Fruit fly (Drosophila melanogaster) whole organism, embryonic: ENCODE data around the gene HHEX.
A peak's percentile ranks its signal among the peaks of the same experiment; 100 is the strongest.

Experiments used
- CG10274 ChIP-seq: fragments of 200-800 bp; sonication (Bioruptor generic); optimal IDR thresholded peaks from 3 replicates; lab custom pipeline; 2017; ENCODE audit warnings: missing biosample characterization, mild to moderate bottlenecking, missing genetic modification characterization
- CG11085 ChIP-seq: fragments of 200-800 bp; sonication (Bioruptor generic); IDR thresholded peaks from 2 replicates; pipeline ENCODE4 v1.3.6; 2022; ENCODE audit warnings: missing biosample characterization, missing genetic modification characterization
- CG11093 ChIP-seq: fragments of 200-800 bp; sonication (Bioruptor generic); IDR thresholded peaks from 3 replicates; pipeline ENCODE4 v1.3.6; 2022; ENCODE audit warnings: missing biosample characterization, missing genetic modification characterization
- CG11504 ChIP-seq: fragments of 200-800 bp; sonication (Bioruptor generic); optimal IDR thresholded peaks from 3 replicates; lab custom pipeline; 2019; ENCODE audit warnings: missing biosample characterization, mild to moderate bottlenecking, missing genetic modification characterization, moderate library complexity
- CG11695 ChIP-seq: fragments of 200-800 bp; sonication (Bioruptor generic); IDR thresholded peaks from 3 replicates; pipeline ENCODE4 v1.3.6; 2022; ENCODE audit warnings: missing biosample characterization, missing genetic modification characterization
- CG15601 ChIP-seq: fragments of 200-800 bp; sonication (Bioruptor generic); optimal IDR thresholded peaks from 3 replicates; lab custom pipeline; 2019; ENCODE audit warnings: missing biosample characterization, mild to moderate bottlenecking, missing genetic modification characterization, moderate library complexity
- CG1602 ChIP-seq: fragments of 200-800 bp; sonication (Bioruptor generic); optimal IDR thresholded peaks from 3 replicates; lab custom pipeline; 2016; ENCODE audit warnings: missing biosample characterization, missing genetic modification characterization
- CG17361 ChIP-seq: fragments of 200-800 bp; sonication (Bioruptor generic); IDR thresholded peaks from 3 replicates; pipeline ENCODE4 v1.3.6; 2022; ENCODE audit warnings: missing biosample characterization, missing genetic modification characterization
- CG31441 ChIP-seq: fragments of 200-800 bp; sonication (Bioruptor generic); IDR thresholded peaks from 2 replicates; pipeline ENCODE4 v1.3.6; 2022; ENCODE audit warnings: missing biosample characterization, missing genetic modification characterization
- CG32532 ChIP-seq: fragments of 200-800 bp; sonication (Bioruptor generic); IDR thresholded peaks from 2 replicates; pipeline ENCODE4 v1.3.6; 2022; ENCODE audit warnings: missing biosample characterization, missing genetic modification characterization
- CG34422 ChIP-seq: fragments of 200-800 bp; sonication (Bioruptor generic); IDR thresholded peaks from 3 replicates; pipeline ENCODE4 v1.3.6; 2022; ENCODE audit warnings: missing biosample characterization, missing genetic modification characterization
- CG4404 ChIP-seq: fragments of 200-800 bp; sonication (Bioruptor generic); IDR thresholded peaks from 2 replicates; pipeline ENCODE4 v1.3.6; 2022; ENCODE audit warnings: missing biosample characterization, missing genetic modification characterization
- CG6272 ChIP-seq: fragments of 200-800 bp; sonication (Bioruptor generic); IDR thresholded peaks from 2 replicates; pipeline ENCODE4 v1.3.6; 2022; ENCODE audit warnings: missing biosample characterization, missing genetic modification characterization
- CG7745 ChIP-seq: fragments of 200-800 bp; sonication (Bioruptor generic); optimal IDR thresholded peaks from 2 replicates; lab custom pipeline; 2018; ENCODE audit warnings: missing biosample characterization, mild to moderate bottlenecking, missing genetic modification characterization, moderate library complexity
- CG7839 ChIP-seq: fragments of 200-800 bp; sonication (Bioruptor generic); optimal IDR thresholded peaks from 3 replicates; lab custom pipeline; 2018; ENCODE audit warnings: missing biosample characterization, mild to moderate bottlenecking, missing genetic modification characterization, moderate library complexity
- CG7928 ChIP-seq: fragments of 200-800 bp; sonication (Bioruptor generic); optimal IDR thresholded peaks from 2 replicates; lab custom pipeline; 2017; ENCODE audit warnings: missing biosample characterization, mild to moderate bottlenecking, missing genetic modification characterization
- CG7987 ChIP-seq: fragments of 200-800 bp; sonication (Bioruptor generic); optimal IDR thresholded peaks from 2 replicates; lab custom pipeline; 2018; ENCODE audit warnings: missing biosample characterization, mild to moderate bottlenecking, missing genetic modification characterization, moderate library complexity
- Camta ChIP-seq: fragments of 200-800 bp; sonication (Bioruptor generic); optimal IDR thresholded peaks from 2 replicates; lab custom pipeline; 2016; ENCODE audit warnings: missing biosample characterization, missing genetic modification characterization
- CoRest ChIP-seq: fragments of 200-800 bp; sonication (Bioruptor generic); optimal IDR thresholded peaks from 3 replicates; lab custom pipeline; 2018; ENCODE audit warnings: missing biosample characterization, mild to moderate bottlenecking, missing genetic modification characterization, moderate library complexity
- D19B ChIP-seq: fragments of 200-800 bp; sonication (Bioruptor generic); optimal IDR thresholded peaks from 2 replicates; lab custom pipeline; 2017; ENCODE audit warnings: missing biosample characterization, mild to moderate bottlenecking, missing genetic modification characterization
- Dp ChIP-seq: fragments of 200-800 bp; sonication (Bioruptor generic); optimal IDR thresholded peaks from 2 replicates; lab custom pipeline; 2018; ENCODE audit warnings: missing biosample characterization, mild to moderate bottlenecking, missing genetic modification characterization, moderate library complexity
- Eip74EF ChIP-seq, 2 experiments: fragments of 200-800 bp in 1 of 2; fragments of >200 bp in 1 of 2; sonication (Bioruptor generic) in 1 of 2; optimal IDR thresholded peaks; 2 replicates each; lab custom pipeline; 2017 to 2019; ENCODE audit warnings: missing biosample characterization in 2 of 2, missing genetic modification characterization in 2 of 2, mild to moderate bottlenecking in 1 of 2, moderate library complexity in 1 of 2
- Fer2 ChIP-seq: fragments of 200-800 bp; sonication (Bioruptor generic); optimal IDR thresholded peaks from 2 replicates; lab custom pipeline; 2018; ENCODE audit warnings: missing biosample characterization, mild to moderate bottlenecking, missing genetic modification characterization, moderate library complexity
- Fer3 ChIP-seq: fragments of 200-800 bp; sonication (Bioruptor generic); optimal IDR thresholded peaks from 2 replicates; lab custom pipeline; 2018; ENCODE audit warnings: missing biosample characterization, mild to moderate bottlenecking, missing genetic modification characterization, moderate library complexity
- GATAe ChIP-seq: fragments of 200-800 bp; sonication (Bioruptor generic); conservative IDR thresholded peaks from 2 replicates; pipeline ENCODE4 v1.3.6; 2022; ENCODE audit warnings: missing biosample characterization, missing genetic modification characterization
- Nf-YA ChIP-seq: fragments of 200-800 bp; sonication (Bioruptor generic); IDR thresholded peaks from 2 replicates; pipeline ENCODE4 v1.3.6; 2022; ENCODE audit warnings: missing biosample characterization, missing genetic modification characterization
- Rfx ChIP-seq: fragments of 200-800 bp; sonication (Bioruptor generic); IDR thresholded peaks from 2 replicates; pipeline ENCODE4 v1.3.6; 2022; ENCODE audit warnings: missing biosample characterization, missing genetic modification characterization
- Sox102F ChIP-seq: fragments of 200-800 bp; sonication (Bioruptor generic); optimal IDR thresholded peaks from 2 replicates; lab custom pipeline; 2018; ENCODE audit warnings: missing biosample characterization, mild to moderate bottlenecking, missing genetic modification characterization, moderate library complexity
- Ssrp ChIP-seq: fragments of 200-800 bp; sonication (Bioruptor generic); optimal IDR thresholded peaks from 2 replicates; lab custom pipeline; 2018; ENCODE audit warnings: missing biosample characterization, mild to moderate bottlenecking, missing genetic modification characterization, moderate library complexity
- Trl ChIP-seq, 3 experiments: fragments of >200 bp in 2 of 3; fragments of 200-800 bp in 1 of 3; sonication (Bioruptor generic) in 1 of 3; optimal IDR thresholded peaks; 2 replicates in 1 of 3; 3 replicates in 2 of 3; lab custom pipeline; 2016 to 2017; ENCODE audit warnings: missing biosample characterization in 1 of 3, missing genetic modification characterization in 1 of 3
- bcd ChIP-seq: fragments of 200-800 bp; sonication (Bioruptor generic); optimal IDR thresholded peaks from 2 replicates; lab custom pipeline; 2017; ENCODE audit warnings: missing biosample characterization, mild to moderate bottlenecking, missing genetic modification characterization
- bowl ChIP-seq: fragments of 200-800 bp; sonication (Bioruptor generic); IDR thresholded peaks from 2 replicates; pipeline ENCODE4 v1.3.6; 2022; ENCODE audit warnings: missing biosample characterization, missing genetic modification characterization
- chinmo ChIP-seq: fragments of 200-800 bp; sonication (Bioruptor generic); IDR thresholded peaks from 4 replicates; pipeline ENCODE4 v1.3.6; 2022; ENCODE audit warnings: missing biosample characterization, missing genetic modification characterization; ENCODE audit not compliant: partially characterized antibody
- corto ChIP-seq: fragments of 200-800 bp; sonication (Bioruptor generic); optimal IDR thresholded peaks from 2 replicates; lab custom pipeline; 2016; ENCODE audit warnings: missing biosample characterization, mild to moderate bottlenecking, missing genetic modification characterization, moderate library complexity
- dati ChIP-seq: fragments of 200-800 bp; sonication (Bioruptor generic); IDR thresholded peaks from 2 replicates; pipeline ENCODE4 v1.3.6; 2022; ENCODE audit warnings: missing biosample characterization, missing genetic modification characterization
- dimm ChIP-seq: fragments of 200-800 bp; sonication (Bioruptor generic); IDR thresholded peaks from 2 replicates; pipeline ENCODE4 v1.3.6; 2022; ENCODE audit warnings: missing biosample characterization, missing genetic modification characterization
- dm ChIP-seq: fragments of 200-800 bp; sonication (Bioruptor generic); optimal IDR thresholded peaks from 3 replicates; lab custom pipeline; 2016; ENCODE audit warnings: missing biosample characterization, missing genetic modification characterization
- dmrt99B ChIP-seq: fragments of 200-800 bp; sonication (Bioruptor generic); optimal IDR thresholded peaks from 2 replicates; lab custom pipeline; 2018; ENCODE audit warnings: missing biosample characterization, mild to moderate bottlenecking, missing genetic modification characterization, moderate library complexity
- en ChIP-seq: fragments of 200-800 bp; sonication (Bioruptor generic); optimal IDR thresholded peaks from 2 replicates; lab custom pipeline; 2016; ENCODE audit warnings: missing biosample characterization, missing genetic modification characterization
- exex ChIP-seq: fragments of 200-800 bp; sonication (Bioruptor generic); optimal IDR thresholded peaks from 4 replicates; lab custom pipeline; 2018; ENCODE audit warnings: missing biosample characterization, mild to moderate bottlenecking, missing genetic modification characterization, moderate library complexity
- ftz-f1 ChIP-seq: fragments of 200-800 bp; sonication (Bioruptor generic); optimal IDR thresholded peaks from 2 replicates; lab custom pipeline; 2016; ENCODE audit warnings: missing biosample characterization, missing genetic modification characterization
- lola ChIP-seq, 3 experiments: fragments of >200 bp in 2 of 3; fragments of 200-800 bp in 1 of 3; sonication (Bioruptor generic) in 1 of 3; optimal IDR thresholded peaks; 2 replicates each; lab custom pipeline; 2017 to 2019; ENCODE audit warnings: missing biosample characterization in 3 of 3, missing genetic modification characterization in 3 of 3, mild to moderate bottlenecking in 1 of 3, moderate library complexity in 1 of 3
- nom ChIP-seq: fragments of 200-800 bp; sonication (Bioruptor generic); optimal IDR thresholded peaks from 2 replicates; lab custom pipeline; 2017; ENCODE audit warnings: missing biosample characterization, missing genetic modification characterization, mild to moderate bottlenecking, moderate library complexity, missing genetic modification reagents
- pfk ChIP-seq: fragments of 200-800 bp; sonication (Bioruptor generic); optimal IDR thresholded peaks from 2 replicates; lab custom pipeline; 2018; ENCODE audit warnings: missing biosample characterization, mild to moderate bottlenecking, missing genetic modification characterization, moderate library complexity
- seq ChIP-seq: fragments of 200-800 bp; sonication (Bioruptor generic); IDR thresholded peaks from 2 replicates; pipeline ENCODE4 v1.3.6; 2022; ENCODE audit warnings: missing biosample characterization, missing genetic modification characterization
- sna ChIP-seq: fragments of 200-800 bp; sonication (Bioruptor generic); IDR thresholded peaks from 2 replicates; pipeline ENCODE4 v1.3.6; 2022; ENCODE audit warnings: missing biosample characterization, missing genetic modification characterization; ENCODE audit not compliant: partially characterized antibody
- unc-4 ChIP-seq: fragments of 200-800 bp; sonication (Bioruptor generic); IDR thresholded peaks from 2 replicates; pipeline ENCODE4 v1.3.6; 2022; ENCODE audit warnings: missing biosample characterization, missing genetic modification characterization; ENCODE audit not compliant: partially characterized antibody
- zfh1 ChIP-seq: fragments of 200-800 bp; sonication (Bioruptor generic); IDR thresholded peaks from 3 replicates; pipeline ENCODE4 v1.3.6; 2022; ENCODE audit warnings: missing biosample characterization, missing genetic modification characterization

Gene HHEX

DNA sequence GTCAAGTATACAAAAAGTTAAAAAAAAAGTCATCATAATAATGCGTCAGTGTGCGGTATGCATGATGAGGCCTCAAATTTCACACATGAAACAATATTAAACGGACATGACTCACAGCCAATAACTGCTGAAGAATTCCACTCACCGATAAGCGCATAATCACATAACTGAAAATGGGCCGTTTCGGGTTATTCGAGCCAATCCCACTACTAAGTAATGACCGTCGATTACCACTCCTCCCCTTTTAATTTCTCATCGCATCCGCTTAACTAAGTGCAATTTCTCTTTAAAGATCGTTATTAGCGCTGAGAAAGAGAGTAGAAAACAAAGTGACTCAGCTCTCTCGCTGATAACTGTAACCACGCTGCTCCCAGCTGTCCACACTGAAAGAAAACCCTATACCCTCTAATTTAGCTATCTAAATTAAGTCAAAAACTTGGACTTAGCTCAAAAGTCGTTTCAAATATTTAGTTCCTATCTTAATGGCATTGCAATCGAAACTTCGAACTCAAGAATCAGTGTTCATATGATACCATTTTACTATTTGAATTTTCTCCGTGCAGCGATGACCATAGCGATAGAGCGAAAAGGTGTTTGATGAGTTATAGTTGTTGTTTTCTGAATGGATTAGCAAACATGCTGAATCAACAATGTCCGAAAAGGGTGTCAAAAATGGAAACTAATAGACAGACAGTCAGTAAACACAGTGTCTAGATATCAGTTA lies 32.2 kb upstream of the HHEX start (continued):
- TF ChIP-seq Fer2 = peak; percentile 7
- TF ChIP-seq CG11504 (tag; lab: Kevin White, UChicago) = peak; percentile 92
- TF ChIP-seq CG15601 = peak; percentile 79
- peak; percentile 94 for TF ChIP-seq Rfx
- TF ChIP-seq pfk (GFP tag; lab: Kevin White, UChicago) = peak; percentile 44
- peak; percentile 61 for TF ChIP-seq CG6272 (GFP tag; lab: Robert Waterston, UW)
- TF ChIP-seq exex = peak; percentile 78
- TF ChIP-seq CG11085 (GFP tag; lab: Robert Waterston, UW) = peak; percentile 57; the same call in 1 of the 2 replicates
- peak; percentile 87 for TF ChIP-seq CG31441 (GFP tag; lab: Robert Waterston, UW)
- peak; percentile 79 for TF ChIP-seq en (GFP tag; lab: Kevin White, UChicago)
- TF ChIP-seq Sox102F (GFP tag; lab: Kevin White, UChicago) = peak; percentile 92
- peak in 1 of 2 experiments; percentile 92 for TF ChIP-seq Eip74EF (GFP tag; optimal IDR thresholded peaks at IDR 0.05; lab: Kevin White, UChicago)
- TF ChIP-seq Fer3 = peak; percentile 90
- no peak for TF ChIP-seq corto (GFP tag; lab: Kevin White, UChicago)
- peak; percentile 93 for TF ChIP-seq CG7987 (GFP tag; lab: Kevin White, UChicago)
- no peak for TF ChIP-seq ftz-f1 (GFP tag; lab: Kevin White, UChicago)
- TF ChIP-seq dati (GFP tag; lab: Robert Waterston, UW) = peak; percentile 77
- TF ChIP-seq CG17361 = peak; percentile 88
- TF ChIP-seq seq (GFP tag; lab: Robert Waterston, UW) = peak; percentile 80
- TF ChIP-seq CG7839 (tag; lab: Kevin White, UChicago) = peak; percentile 89
- TF ChIP-seq Dp = no peak
- peak; percentile 75 for TF ChIP-seq CG1602 (GFP tag; lab: Kevin White, UChicago)
- no peak for TF ChIP-seq unc-4 (GFP tag; lab: Robert Waterston, UW)
- peak; percentile 69 for TF ChIP-seq Nf-YA (GFP tag; lab: Robert Waterston, UW)
- TF ChIP-seq CG11695 = peak; percentile 91
- peak; percentile 75 for TF ChIP-seq GATAe (GFP tag; lab: Robert Waterston, UW)
- peak; percentile 69 for TF ChIP-seq dimm (GFP tag; lab: Robert Waterston, UW)
- peak in 1 of 2 experiments; percentile 39 for TF ChIP-seq Trl (optimal IDR thresholded peaks at IDR 0.05; lab: Kevin White, UChicago)
- peak; percentile 88 for TF ChIP-seq Trl (GFP tag; optimal IDR thresholded peaks at IDR 0.05; lab: Kevin White, UChicago)
- peak; percentile 55 for TF ChIP-seq D19B (GFP tag; lab: Kevin White, UChicago)
- TF ChIP-seq nom (GFP tag; lab: Kevin White, UChicago) = no peak
- TF ChIP-seq CoRest (tag; lab: Kevin White, UChicago) = peak; percentile 87
- peak; percentile 91 for TF ChIP-seq CG32532 (GFP tag; lab: Robert Waterston, UW)
- TF ChIP-seq lola (GFP tag; optimal IDR thresholded peaks at IDR 0.05; lab: Kevin White, UChicago) = peak in 1 of 3 experiments; percentile 73
- peak; percentile 86 for TF ChIP-seq zfh1 (GFP tag; lab: Robert Waterston, UW)
- no peak for TF ChIP-seq chinmo (GFP tag; lab: Robert Waterston, UW)
- peak; percentile 74 for TF ChIP-seq CG10274 (GFP tag; lab: Kevin White, UChicago)
- peak; percentile 35 for TF ChIP-seq CG7928 (GFP tag; lab: Kevin White, UChicago)
- peak; percentile 88 for TF ChIP-seq CG34422 (GFP tag; lab: Robert Waterston, UW)
- TF ChIP-seq dmrt99B = peak; percentile 90
- peak; percentile 78 for TF ChIP-seq bcd
- peak; percentile 81 for TF ChIP-seq dm (GFP tag; lab: Kevin White, UChicago)
- peak; percentile 70 for TF ChIP-seq bowl (GFP tag; lab: Robert Waterston, UW)
- TF ChIP-seq CG11093 (GFP tag; lab: Robert Waterston, UW) = peak; percentile 68; the same call in 2 of the 3 replicates
- TF ChIP-seq CG7745 = peak; percentile 42
- TF ChIP-seq CG4404 (GFP tag; lab: Robert Waterston, UW) = peak; percentile 61
- TF ChIP-seq sna (GFP tag; lab: Robert Waterston, UW) = no peak
- peak; percentile 80 for TF ChIP-seq Ssrp (tag; lab: Kevin White, UChicago)
- TF ChIP-seq Camta (GFP tag; lab: Kevin White, UChicago) = peak; percentile 83
